Worm (Caenorhabditis elegans) whole organism, young adult: ENCODE data around the gene kvs-3.

Experiments
- B0336.3 ChIP-seq: fragments of 200-800 bp; sonication (Bioruptor generic); IDR thresholded peaks from 2 replicates; pipeline ENCODE4 v1.3.6; 2022; ENCODE audit warnings: missing genetic modification characterization, missing compliant biosample characterization
- D2030.7 ChIP-seq: fragments of 200-800 bp; sonication (Bioruptor generic); IDR thresholded peaks from 2 replicates; pipeline ENCODE4 v1.3.6; 2022; ENCODE audit warnings: missing genetic modification reagents, missing genetic modification characterization, missing compliant biosample characterization
- F22D6.2 ChIP-seq: sonication (generic microtip); optimal IDR thresholded peaks from 2 replicates; lab custom pipeline; 2016; ENCODE audit warnings: mild to moderate bottlenecking, missing genetic modification characterization, missing compliant biosample characterization
- F23B12.7 ChIP-seq: sonication (generic microtip); optimal IDR thresholded peaks from 2 replicates; lab custom pipeline; 2017; ENCODE audit warnings: missing genetic modification characterization, mild to moderate bottlenecking, missing compliant biosample characterization, antibody characterized with exemption, moderate library complexity; ENCODE audit not compliant: insufficient read depth
- F37B4.10 ChIP-seq: fragments of 200-800 bp; sonication (Bioruptor generic); IDR thresholded peaks from 2 replicates; pipeline ENCODE4 v1.3.6; 2022; ENCODE audit warnings: missing genetic modification characterization, missing compliant biosample characterization
- F49E8.2 ChIP-seq: sonication (generic microtip); optimal IDR thresholded peaks from 3 replicates; lab custom pipeline; 2017; ENCODE audit warnings: missing genetic modification characterization, mild to moderate bottlenecking, missing compliant biosample characterization, antibody characterized with exemption, moderate library complexity; ENCODE audit not compliant: insufficient read depth
- F55B11.4 ChIP-seq: sonication (generic microtip); optimal IDR thresholded peaks from 2 replicates; lab custom pipeline; 2016; ENCODE audit warnings: missing compliant biosample characterization, missing genetic modification characterization, borderline replicate concordance; ENCODE audit not compliant: insufficient read depth
- T07F8.4 ChIP-seq: sonication (generic microtip); optimal IDR thresholded peaks from 2 replicates; lab custom pipeline; 2016; ENCODE audit warnings: mild to moderate bottlenecking, missing genetic modification characterization, moderate library complexity, missing compliant biosample characterization
- Y53F4B.3 ChIP-seq: fragments of 200-800 bp; sonication (Bioruptor generic); IDR thresholded peaks from 2 replicates; pipeline ENCODE4 v1.3.6; 2022; ENCODE audit warnings: missing genetic modification reagents, missing genetic modification characterization, missing compliant biosample characterization
- Y53G8AR.9 ChIP-seq: fragments of 200-800 bp; sonication (Bioruptor generic); conservative IDR thresholded peaks from 2 replicates; pipeline ENCODE4 v1.3.6; 2022; ENCODE audit warnings: missing genetic modification reagents, missing genetic modification characterization, missing compliant biosample characterization
- ama-1 ChIP-seq, 3 experiments: fragments of 150-350 bp in 1 of 3; sonication (generic microtip) in 2 of 3; optimal IDR thresholded peaks; 2 replicates each; lab custom pipeline; 2014 to 2018; ENCODE audit warnings: missing biosample characterization in 2 of 3, missing genetic modification characterization in 2 of 3, missing genetic modification reagents in 2 of 3
- aptf-3 ChIP-seq: fragments of 200-800 bp; sonication (Bioruptor generic); IDR thresholded peaks from 2 replicates; pipeline ENCODE4 v1.3.6; 2022; ENCODE audit warnings: missing genetic modification characterization, missing compliant biosample characterization
- attf-3 ChIP-seq: fragments of 200-800 bp; sonication (Bioruptor generic); conservative IDR thresholded peaks from 2 replicates; pipeline ENCODE4 v1.3.6; 2022; ENCODE audit warnings: missing genetic modification reagents, missing genetic modification characterization, missing compliant biosample characterization
- attf-5 ChIP-seq: fragments of 200-800 bp; sonication (Bioruptor generic); optimal IDR thresholded peaks from 2 replicates; lab custom pipeline; 2018; ENCODE audit warnings: mild to moderate bottlenecking, missing genetic modification characterization, missing compliant biosample characterization
- bed-1 ChIP-seq: fragments of 200-800 bp; sonication (Bioruptor generic); IDR thresholded peaks from 2 replicates; pipeline ENCODE4 v1.3.6; 2022; ENCODE audit warnings: missing genetic modification reagents, missing genetic modification characterization, missing compliant biosample characterization
- ceh-27 ChIP-seq: fragments of 200-800 bp; sonication (Bioruptor generic); optimal IDR thresholded peaks from 2 replicates; lab custom pipeline; 2018; ENCODE audit warnings: mild to moderate bottlenecking, missing genetic modification characterization, moderate library complexity, missing compliant biosample characterization
- ceh-58 ChIP-seq: fragments of 200-800 bp; sonication (Bioruptor generic); IDR thresholded peaks from 2 replicates; pipeline ENCODE4 v1.3.6; 2022; ENCODE audit warnings: missing genetic modification characterization, missing compliant biosample characterization
- ceh-91 ChIP-seq: fragments of 200-800 bp; sonication (Bioruptor generic); IDR thresholded peaks from 2 replicates; pipeline ENCODE4 v1.3.6; 2022; ENCODE audit warnings: missing genetic modification reagents, missing genetic modification characterization, missing compliant biosample characterization
- him-1 ChIP-seq: sonication (generic microtip); optimal IDR thresholded peaks from 2 replicates; lab custom pipeline; 2016; ENCODE audit warnings: missing genotype, missing genetic modification reagents, missing genetic modification characterization, missing compliant biosample characterization
- hlh-26 ChIP-seq: fragments of 200-800 bp; sonication (Bioruptor generic); conservative IDR thresholded peaks from 2 replicates; pipeline ENCODE4 v1.3.6; 2022; ENCODE audit warnings: missing genetic modification reagents, missing genetic modification characterization, missing compliant biosample characterization
- let-607 ChIP-seq, 2 experiments: fragments of 200-800 bp in 1 of 2; sonication (Bioruptor generic) in 1 of 2; sonication (generic microtip) in 1 of 2; optimal IDR thresholded peaks; 2 replicates each; lab custom pipeline; 2016 to 2018; ENCODE audit warnings: mild to moderate bottlenecking in 2 of 2, missing compliant biosample characterization in 2 of 2, missing genetic modification characterization in 2 of 2, moderate library complexity in 2 of 2, missing genotype in 1 of 2
- lin-35 ChIP-seq, 3 experiments: fragments of 150-350 bp in 2 of 3; sonication (generic microtip) in 1 of 3; optimal IDR thresholded peaks; 2 replicates each; lab custom pipeline; 2014 to 2018; ENCODE audit warnings: missing biosample characterization in 3 of 3, missing genetic modification characterization in 3 of 3, missing genetic modification reagents in 3 of 3
- lir-1 ChIP-seq: fragments of 200-800 bp; sonication (Bioruptor generic); conservative IDR thresholded peaks from 2 replicates; pipeline ENCODE4 v1.3.6; 2022; ENCODE audit warnings: missing genetic modification reagents, missing genetic modification characterization, missing compliant biosample characterization
- lsl-1 ChIP-seq: fragments of 200-800 bp; sonication (Bioruptor generic); optimal IDR thresholded peaks from 2 replicates; lab custom pipeline; 2018; ENCODE audit warnings: mild to moderate bottlenecking, missing genetic modification characterization, moderate library complexity, missing compliant biosample characterization
- lsy-27 ChIP-seq: sonication (generic microtip); optimal IDR thresholded peaks from 2 replicates; lab custom pipeline; 2017; ENCODE audit warnings: missing genetic modification characterization, mild to moderate bottlenecking, missing compliant biosample characterization, antibody characterized with exemption, missing genotype, borderline replicate concordance; ENCODE audit not compliant: insufficient read depth
- madf-3 ChIP-seq: fragments of 200-800 bp; sonication (Bioruptor generic); IDR thresholded peaks from 2 replicates; pipeline ENCODE4 v1.3.6; 2022; ENCODE audit warnings: missing genetic modification reagents, missing genetic modification characterization, missing compliant biosample characterization
- madf-8 ChIP-seq: fragments of 200-800 bp; sonication (Bioruptor generic); conservative IDR thresholded peaks from 2 replicates; pipeline ENCODE4 v1.3.6; 2022; ENCODE audit warnings: missing genetic modification reagents, missing genetic modification characterization, missing compliant biosample characterization
- nfyb-1 ChIP-seq: fragments of 200-800 bp; sonication (Bioruptor generic); IDR thresholded peaks from 2 replicates; pipeline ENCODE4 v1.3.6; 2022; ENCODE audit warnings: missing genetic modification reagents, missing genetic modification characterization, missing compliant biosample characterization
- pbrm-1 ChIP-seq: fragments of 200-800 bp; sonication (Bioruptor generic); IDR thresholded peaks from 2 replicates; pipeline ENCODE4 v1.3.6; 2022; ENCODE audit warnings: missing genetic modification reagents, missing genetic modification characterization, missing compliant biosample characterization
- somi-1 ChIP-seq: fragments of 200-800 bp; sonication (Bioruptor generic); optimal IDR thresholded peaks from 2 replicates; lab custom pipeline; 2018; ENCODE audit warnings: mild to moderate bottlenecking, missing genetic modification characterization, missing compliant biosample characterization
- unc-62 ChIP-seq: fragments of 150-350 bp; optimal IDR thresholded peaks from 2 replicates; lab custom pipeline; 2014; ENCODE audit warnings: missing biosample characterization, missing genetic modification reagents, missing genetic modification characterization
- xnd-1 ChIP-seq: sonication (generic microtip); optimal IDR thresholded peaks from 2 replicates; lab custom pipeline; 2016; ENCODE audit warnings: missing genotype, missing genetic modification reagents, missing genetic modification characterization, missing compliant biosample characterization
- zfh-2 ChIP-seq: fragments of 200-800 bp; sonication (Bioruptor generic); conservative IDR thresholded peaks from 2 replicates; pipeline ENCODE4 v1.3.6; 2022; ENCODE audit warnings: missing genetic modification reagents, missing genetic modification characterization, missing compliant biosample characterization

Gene kvs-3

DNA sequence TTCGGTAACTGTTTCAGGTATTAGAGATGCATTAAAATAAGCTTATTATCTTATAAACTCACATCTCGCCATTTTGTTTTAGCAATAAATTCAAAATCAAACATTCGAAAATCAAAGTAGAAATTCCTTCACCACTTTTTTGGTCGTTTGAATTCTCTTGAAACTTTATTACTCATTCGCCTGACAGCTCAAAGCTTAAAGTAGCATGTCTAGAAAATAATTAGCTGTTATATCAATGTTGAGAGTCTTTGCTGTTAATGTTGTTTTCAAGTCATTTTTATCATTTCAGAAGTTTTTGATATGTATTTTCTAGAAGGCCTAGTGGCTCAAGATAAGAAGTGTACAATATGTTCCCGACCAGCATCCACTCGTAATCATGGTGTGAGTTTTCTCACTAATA, 15.1 kb upstream of the kvs-3 start, which contains the start of gene nhr-39 (continued):
- TF ChIP-seq let-607 (tag; optimal IDR thresholded peaks at IDR 0.05; lab: Kevin White, UChicago) (no peak), attf-5 (GFP tag; lab: Kevin White, UChicago) (no peak)

DNA sequence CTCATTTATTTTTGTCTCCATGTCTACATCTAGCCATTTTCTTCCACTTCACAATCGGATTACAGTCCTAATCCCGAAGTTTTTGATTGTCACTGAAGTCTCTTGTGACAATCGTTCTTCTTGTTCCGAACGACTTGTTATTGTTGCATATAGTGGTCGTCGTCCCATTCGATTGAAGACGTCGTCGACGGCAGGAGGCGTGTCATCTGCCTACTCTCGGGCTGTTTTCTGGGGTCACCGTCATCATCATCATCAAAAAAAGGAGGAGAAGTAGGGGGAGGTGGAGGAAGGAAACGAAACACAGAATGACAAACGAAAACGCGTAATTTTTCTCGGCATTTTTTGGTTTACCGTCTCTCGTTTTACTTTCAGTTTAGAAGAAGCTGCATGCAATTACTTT, 13.0 kb upstream of the kvs-3 start, which contains the start of gene F44A2.3:
F44A2.3 (plus strand) TSS at position 301 of the 400 bp plus-strand sequence.
- no peak for TF ChIP-seq F23B12.7 (tag; lab: Kevin White, UChicago)
- TF ChIP-seq him-1, result no peak
- TF ChIP-seq F37B4.10 (GFP tag; lab: Robert Waterston, UW), result no peak
- TF ChIP-seq unc-62 (GFP tag; lab: Kevin White, UChicago), result no peak
- TF ChIP-seq nfyb-1, result no peak
- TF ChIP-seq madf-8 (GFP tag; lab: Robert Waterston, UW), result no peak
- no peak for TF ChIP-seq xnd-1 (tag; lab: Kevin White, UChicago)
- TF ChIP-seq T07F8.4 (tag; lab: Kevin White, UChicago), result no peak

DNA sequence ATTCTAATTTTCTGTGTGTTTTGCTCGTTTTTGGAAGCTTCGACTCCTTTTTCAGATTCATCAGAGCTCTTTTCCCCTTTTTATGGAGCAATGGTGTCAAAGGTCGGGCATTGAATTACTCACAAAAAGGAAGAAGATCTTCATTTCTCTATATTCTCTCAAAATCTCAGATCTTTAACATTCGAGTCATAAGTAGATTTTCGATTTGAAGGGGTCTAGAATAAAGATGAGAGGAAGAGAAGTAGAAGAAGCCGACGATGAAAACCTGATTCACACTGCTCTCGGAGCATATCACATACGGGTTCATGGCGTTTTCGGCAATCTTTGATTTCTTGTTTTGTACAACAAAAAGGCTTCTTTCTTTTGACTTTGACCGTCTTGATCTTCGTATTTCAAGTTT, 5.7 kb upstream of the kvs-3 start:
- TF ChIP-seq Y53F4B.3 (no peak), B0336.3 (GFP tag; lab: Robert Waterston, UW) (no peak), madf-3 (0 out of 2 replicates have a peak, but pooled peaks have one; percentile 3), pbrm-1 (no peak), lsy-27 (tag; lab: Kevin White, UChicago) (no peak), attf-3 (no peak)

DNA sequence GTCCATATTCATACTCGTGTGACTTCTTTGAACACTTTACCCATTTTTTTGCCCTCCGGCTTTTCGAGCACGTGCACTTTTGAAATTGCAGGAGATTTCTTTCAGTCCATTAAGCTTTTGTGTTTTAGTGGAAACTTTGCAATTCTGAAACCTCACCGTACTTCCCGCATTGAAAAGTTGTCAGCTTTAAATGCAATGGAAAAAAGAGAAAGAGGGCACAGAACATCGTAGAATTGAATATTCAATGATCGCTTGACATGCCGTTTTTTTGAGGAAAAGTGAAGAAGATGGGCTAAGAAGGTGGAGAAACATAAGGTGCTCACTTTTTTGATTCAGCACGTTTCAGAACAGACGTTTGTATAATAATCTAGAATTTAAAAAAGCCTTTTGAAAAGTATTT, 3.7 kb upstream of the kvs-3 start:
- no peak for TF ChIP-seq F55B11.4
- no peak for TF ChIP-seq zfh-2 (GFP tag; lab: Robert Waterston, UW)
- no peak for TF ChIP-seq lsl-1
- TF ChIP-seq ceh-58 (GFP tag; lab: Robert Waterston, UW), result no peak
- TF ChIP-seq let-607 (tag; optimal IDR thresholded peaks at IDR 0.05; lab: Kevin White, UChicago), result no peak
- no peak for TF ChIP-seq ceh-91
- TF ChIP-seq somi-1 (GFP tag; lab: Kevin White, UChicago), result no peak
- no peak for TF ChIP-seq ama-1 (optimal IDR thresholded peaks at IDR 0.05; lab: Kevin White, UChicago)
- no peak for TF ChIP-seq ama-1 (GFP tag; optimal IDR thresholded peaks at IDR 0.05; lab: Kevin White, UChicago)
- no peak for TF ChIP-seq madf-3
- no peak for TF ChIP-seq lir-1 (GFP tag; lab: Robert Waterston, UW)
- no peak for TF ChIP-seq F49E8.2 (tag; lab: Kevin White, UChicago)
- TF ChIP-seq bed-1, result no peak
- TF ChIP-seq aptf-3 (GFP tag; lab: Robert Waterston, UW), result no peak
- TF ChIP-seq F22D6.2, result no peak
- no peak for TF ChIP-seq T07F8.4 (tag; lab: Kevin White, UChicago)
- TF ChIP-seq hlh-26 (GFP tag; lab: Robert Waterston, UW), result no peak

DNA sequence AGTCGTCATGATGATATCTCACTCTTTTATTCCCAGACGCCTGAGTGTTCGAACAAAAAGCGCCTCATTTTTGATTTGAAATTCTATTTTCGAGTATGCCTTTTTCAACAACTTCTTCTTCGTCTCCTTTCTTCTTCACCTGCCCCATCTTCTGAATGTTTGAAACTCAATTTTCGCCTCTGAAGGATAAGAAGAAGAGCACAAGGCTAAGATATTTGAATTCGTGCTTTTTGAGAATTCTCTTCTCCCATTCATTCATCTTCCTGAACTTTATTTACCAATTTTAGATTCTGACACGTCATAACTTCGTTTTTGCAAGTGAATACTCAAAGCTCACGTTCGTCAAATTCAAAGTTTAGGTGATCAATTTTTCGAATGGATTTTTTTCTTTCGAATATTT, 1.1 kb upstream of the kvs-3 start:
- TF ChIP-seq lin-35 (GFP tag; optimal IDR thresholded peaks at IDR 0.05; lab: Kevin White, UChicago) (no peak), Y53G8AR.9 (GFP tag; lab: Robert Waterston, UW) (no peak), ceh-27 (GFP tag; lab: Kevin White, UChicago) (no peak), D2030.7 (GFP tag; lab: Robert Waterston, UW) (no peak)
